Fruit fly (Drosophila melanogaster) whole organism, embryonic: ENCODE measurements around the gene CG32413.

Experiments
- CG10462 ChIP-seq: fragments of 200-800 bp; sonication (Bioruptor generic); optimal IDR thresholded peaks from 2 replicates; lab custom pipeline; 2016; ENCODE audit warnings: missing biosample characterization, missing genetic modification characterization
- CG11398 ChIP-seq: fragments of 200-800 bp; sonication (Bioruptor generic); optimal IDR thresholded peaks from 2 replicates; lab custom pipeline; 2016; ENCODE audit warnings: missing biosample characterization, missing genetic modification characterization
- CG12299 ChIP-seq: fragments of 200-800 bp; sonication (Bioruptor generic); optimal IDR thresholded peaks from 2 replicates; lab custom pipeline; 2018; ENCODE audit warnings: missing biosample characterization, mild to moderate bottlenecking, missing genetic modification characterization
- CG1233 ChIP-seq: fragments of 200-800 bp; sonication (Bioruptor generic); optimal IDR thresholded peaks from 4 replicates; lab custom pipeline; 2018; ENCODE audit warnings: missing biosample characterization, mild to moderate bottlenecking, missing genetic modification characterization
- CG12744 ChIP-seq: fragments of 200-800 bp; sonication (Bioruptor generic); optimal IDR thresholded peaks from 2 replicates; lab custom pipeline; 2016; ENCODE audit warnings: missing biosample characterization, missing genetic modification characterization
- CG16813 ChIP-seq: fragments of 200-800 bp; sonication (Bioruptor generic); IDR thresholded peaks from 3 replicates; pipeline ENCODE4 v1.3.6; 2022; ENCODE audit warnings: missing biosample characterization, missing genetic modification characterization; ENCODE audit not compliant: partially characterized antibody
- CG17385 ChIP-seq: fragments of 200-800 bp; sonication (Bioruptor generic); optimal IDR thresholded peaks from 3 replicates; lab custom pipeline; 2018; ENCODE audit warnings: missing biosample characterization, mild to moderate bottlenecking, missing genetic modification characterization
- CG17802 ChIP-seq: fragments of 200-800 bp; sonication (Bioruptor generic); optimal IDR thresholded peaks from 2 replicates; lab custom pipeline; 2018; ENCODE audit warnings: missing biosample characterization, mild to moderate bottlenecking, missing genetic modification characterization, moderate library complexity
- CG17912 ChIP-seq: fragments of 200-800 bp; sonication (Bioruptor generic); optimal IDR thresholded peaks from 2 replicates; lab custom pipeline; 2018; ENCODE audit warnings: missing biosample characterization, mild to moderate bottlenecking, missing genetic modification characterization
- CG18262 ChIP-seq: fragments of 200-800 bp; optimal IDR thresholded peaks from 3 replicates; lab custom pipeline; 2019; ENCODE audit warnings: missing biosample characterization, mild to moderate bottlenecking, missing genetic modification characterization, moderate library complexity
- CG18619 ChIP-seq: fragments of 200-800 bp; sonication (Bioruptor generic); optimal IDR thresholded peaks from 3 replicates; lab custom pipeline; 2017; ENCODE audit warnings: missing biosample characterization, mild to moderate bottlenecking, missing genetic modification characterization
- CG31388 ChIP-seq: fragments of 200-800 bp; sonication (Bioruptor generic); optimal IDR thresholded peaks from 2 replicates; lab custom pipeline; 2016; ENCODE audit warnings: missing biosample characterization, missing genetic modification characterization
- CG31441 ChIP-seq: fragments of 200-800 bp; sonication (Bioruptor generic); IDR thresholded peaks from 2 replicates; pipeline ENCODE4 v1.3.6; 2022; ENCODE audit warnings: missing biosample characterization, missing genetic modification characterization
- CG3281 ChIP-seq: fragments of 200-800 bp; sonication (Bioruptor generic); optimal IDR thresholded peaks from 3 replicates; lab custom pipeline; 2017; ENCODE audit warnings: missing biosample characterization, mild to moderate bottlenecking, missing genetic modification characterization
- CG4404 ChIP-seq: fragments of 200-800 bp; sonication (Bioruptor generic); IDR thresholded peaks from 2 replicates; pipeline ENCODE4 v1.3.6; 2022; ENCODE audit warnings: missing biosample characterization, missing genetic modification characterization
- CG4424 ChIP-seq: fragments of 200-800 bp; sonication (Bioruptor generic); optimal IDR thresholded peaks from 3 replicates; lab custom pipeline; 2016; ENCODE audit warnings: missing biosample characterization, missing genetic modification characterization
- CG4707 ChIP-seq: fragments of 200-800 bp; sonication (Bioruptor generic); optimal IDR thresholded peaks from 2 replicates; lab custom pipeline; 2018; ENCODE audit warnings: missing biosample characterization, mild to moderate bottlenecking, missing genetic modification characterization, moderate library complexity
- CG4854 ChIP-seq: fragments of 200-800 bp; sonication (Bioruptor generic); optimal IDR thresholded peaks from 2 replicates; lab custom pipeline; 2016; ENCODE audit warnings: missing biosample characterization, missing genetic modification characterization, inconsistent platforms
- CG5953 ChIP-seq: fragments of 200-800 bp; sonication (Bioruptor generic); IDR thresholded peaks from 2 replicates; pipeline ENCODE4 v1.3.6; 2022; ENCODE audit warnings: missing biosample characterization, missing genetic modification characterization
- CG7786 ChIP-seq: fragments of 200-800 bp; sonication (Bioruptor generic); optimal IDR thresholded peaks from 2 replicates; lab custom pipeline; 2016; ENCODE audit warnings: missing biosample characterization, missing genetic modification characterization
- CG8281 ChIP-seq: fragments of 200-800 bp; sonication (Bioruptor generic); optimal IDR thresholded peaks from 2 replicates; lab custom pipeline; 2018; ENCODE audit warnings: missing biosample characterization, mild to moderate bottlenecking, missing genetic modification characterization, moderate library complexity
- CG8924 ChIP-seq: fragments of 200-800 bp; optimal IDR thresholded peaks from 3 replicates; lab custom pipeline; 2019; ENCODE audit warnings: missing biosample characterization, mild to moderate bottlenecking, missing genetic modification characterization, moderate library complexity
- CG9932 ChIP-seq: fragments of 200-800 bp; sonication (Bioruptor generic); IDR thresholded peaks from 2 replicates; pipeline ENCODE4 v1.3.6; 2022; ENCODE audit warnings: missing biosample characterization, missing genetic modification characterization
- CkIIα-i1 ChIP-seq: fragments of 200-800 bp; sonication (Bioruptor generic); IDR thresholded peaks from 2 replicates; pipeline ENCODE4 v1.3.6; 2022; ENCODE audit warnings: missing biosample characterization, missing genetic modification characterization
- Dad ChIP-seq: fragments of 200-800 bp; sonication (Bioruptor generic); optimal IDR thresholded peaks from 3 replicates; lab custom pipeline; 2016; ENCODE audit warnings: missing biosample characterization, missing genetic modification characterization
- Dbx ChIP-seq: fragments of 200-800 bp; sonication (Bioruptor generic); IDR thresholded peaks from 3 replicates; pipeline ENCODE4 v1.3.6; 2022; ENCODE audit warnings: missing biosample characterization, missing genetic modification characterization
- E2f1 ChIP-seq: fragments of 200-800 bp; sonication (Bioruptor generic); IDR thresholded peaks from 2 replicates; pipeline ENCODE4 v1.3.6; 2022; ENCODE audit warnings: missing biosample characterization, missing genetic modification characterization
- E2f2 ChIP-seq: fragments of 200-800 bp; sonication (Bioruptor generic); IDR thresholded peaks from 2 replicates; pipeline ENCODE4 v1.3.6; 2022; ENCODE audit warnings: missing biosample characterization, missing genetic modification characterization
- H2.0 ChIP-seq: fragments of 200-800 bp; sonication (Bioruptor generic); IDR thresholded peaks from 2 replicates; pipeline ENCODE4 v1.3.6; 2022; ENCODE audit warnings: missing biosample characterization, missing genetic modification characterization
- Hmx ChIP-seq: fragments of 200-800 bp; sonication (Bioruptor generic); optimal IDR thresholded peaks from 2 replicates; lab custom pipeline; 2016; ENCODE audit warnings: missing biosample characterization, missing genetic modification characterization
- Hr78 ChIP-seq, 2 experiments: fragments of 200-800 bp in 1 of 2; fragments of >200 bp in 1 of 2; sonication (Bioruptor generic) in 1 of 2; optimal IDR thresholded peaks; 2 replicates each; lab custom pipeline; 2017 to 2019; ENCODE audit warnings: missing biosample characterization in 2 of 2, missing genetic modification characterization in 2 of 2, mild to moderate bottlenecking in 1 of 2, moderate library complexity in 1 of 2
- Hsf ChIP-seq: fragments of 200-800 bp; sonication (Bioruptor generic); optimal IDR thresholded peaks from 3 replicates; lab custom pipeline; 2016; ENCODE audit warnings: missing biosample characterization, missing genetic modification characterization
- Jarid2 ChIP-seq: fragments of 200-800 bp; sonication (Bioruptor generic); optimal IDR thresholded peaks from 3 replicates; lab custom pipeline; 2017; ENCODE audit warnings: mild to moderate bottlenecking, missing biosample characterization, missing genetic modification reagents, missing genetic modification characterization
- NC2β ChIP-seq: fragments of 200-800 bp; sonication (Bioruptor generic); optimal IDR thresholded peaks from 2 replicates; lab custom pipeline; 2016; ENCODE audit warnings: missing biosample characterization, missing genetic modification characterization
- Optix ChIP-seq: fragments of 200-800 bp; sonication (Bioruptor generic); IDR thresholded peaks from 3 replicates; pipeline ENCODE4 v1.3.6; 2022; ENCODE audit warnings: missing biosample characterization, missing genetic modification characterization
- Ssrp ChIP-seq: fragments of 200-800 bp; sonication (Bioruptor generic); optimal IDR thresholded peaks from 2 replicates; lab custom pipeline; 2018; ENCODE audit warnings: missing biosample characterization, mild to moderate bottlenecking, missing genetic modification characterization, moderate library complexity
- Vsx1 ChIP-seq: fragments of 200-800 bp; sonication (Bioruptor generic); optimal IDR thresholded peaks from 2 replicates; lab custom pipeline; 2017; ENCODE audit warnings: missing biosample characterization, mild to moderate bottlenecking, missing genetic modification characterization, missing genetic modification reagents
- abd-A ChIP-seq: fragments of 200-800 bp; sonication (Bioruptor generic); optimal IDR thresholded peaks from 3 replicates; lab custom pipeline; 2019; ENCODE audit warnings: missing biosample characterization, mild to moderate bottlenecking, missing genetic modification characterization, moderate library complexity
- bbx ChIP-seq: fragments of 200-800 bp; sonication (Bioruptor generic); IDR thresholded peaks from 2 replicates; pipeline ENCODE4 v1.3.6; 2022; ENCODE audit warnings: missing biosample characterization, missing genetic modification characterization; ENCODE audit not compliant: partially characterized antibody
- cato ChIP-seq: fragments of 200-800 bp; sonication (Bioruptor generic); optimal IDR thresholded peaks from 2 replicates; lab custom pipeline; 2016; ENCODE audit warnings: missing biosample characterization, missing genetic modification characterization, borderline replicate concordance
- dan ChIP-seq: fragments of 200-800 bp; sonication (Bioruptor generic); IDR thresholded peaks from 2 replicates; pipeline ENCODE4 v1.3.6; 2022; ENCODE audit warnings: missing biosample characterization, missing genetic modification characterization
- dmrt99B ChIP-seq: fragments of 200-800 bp; sonication (Bioruptor generic); optimal IDR thresholded peaks from 2 replicates; lab custom pipeline; 2018; ENCODE audit warnings: missing biosample characterization, mild to moderate bottlenecking, missing genetic modification characterization, moderate library complexity
- kni ChIP-seq: fragments of 200-800 bp; sonication (Bioruptor generic); optimal IDR thresholded peaks from 3 replicates; lab custom pipeline; 2017; ENCODE audit warnings: mild to moderate bottlenecking, missing biosample characterization, missing genetic modification reagents, missing genetic modification characterization
- lola ChIP-seq, 3 experiments: fragments of >200 bp in 2 of 3; fragments of 200-800 bp in 1 of 3; sonication (Bioruptor generic) in 1 of 3; optimal IDR thresholded peaks; 2 replicates each; lab custom pipeline; 2017 to 2019; ENCODE audit warnings: missing biosample characterization in 3 of 3, missing genetic modification characterization in 3 of 3, mild to moderate bottlenecking in 1 of 3, moderate library complexity in 1 of 3
- pros ChIP-seq: fragments of 200-800 bp; sonication (Bioruptor generic); optimal IDR thresholded peaks from 3 replicates; lab custom pipeline; 2019; ENCODE audit warnings: missing biosample characterization, mild to moderate bottlenecking, missing genetic modification characterization, moderate library complexity
- row ChIP-seq: fragments of 200-800 bp; sonication (Bioruptor generic); IDR thresholded peaks from 3 replicates; pipeline ENCODE4 v1.3.6; 2022; ENCODE audit warnings: missing biosample characterization, missing genetic modification characterization
- scrt ChIP-seq: fragments of 200-800 bp; sonication (Bioruptor generic); optimal IDR thresholded peaks from 2 replicates; lab custom pipeline; 2018; ENCODE audit warnings: missing biosample characterization, mild to moderate bottlenecking, missing genetic modification characterization, moderate library complexity
- slbo ChIP-seq: fragments of 200-800 bp; sonication (Bioruptor generic); IDR thresholded peaks from 2 replicates; pipeline ENCODE4 v1.3.6; 2022; ENCODE audit warnings: missing biosample characterization, missing genetic modification characterization

CG32413 gene

dm6 chr3L:5926015-5926988, 22.4 kb upstream of the CG32413 start (continued):
- TF ChIP-seq CG3281 (GFP tag; lab: Kevin White, UChicago) (no peak), Optix (GFP tag; lab: Robert Waterston, UW) (peak; percentile 32; the same call in 1 of the 3 replicates), CG8924 (peak; percentile 55), row (peak; percentile 55; the same call in 2 of the 3 replicates), CG12744 (GFP tag; lab: Kevin White, UChicago) (peak; percentile 5), CG17912 (no peak), CG31388 (GFP tag; lab: Kevin White, UChicago) (no peak), dan (GFP tag; lab: Robert Waterston, UW) (no peak), CG16813 (no peak), CG10462 (GFP tag; lab: Kevin White, UChicago) (peak; percentile 17), Ssrp (tag; lab: Kevin White, UChicago) (peak; percentile 55), lola (GFP tag; optimal IDR thresholded peaks at IDR 0.05; lab: Kevin White, UChicago) (peak in 1 of 3 experiments; percentile 21), H2.0 (peak; percentile 22), Dbx (GFP tag; lab: Robert Waterston, UW) (no peak), CG4707 (GFP tag; lab: Kevin White, UChicago) (peak; percentile 46), CG17385 (peak; percentile 42), CG7786 (GFP tag; lab: Kevin White, UChicago) (peak; percentile 27), pros (GFP tag; lab: Kevin White, UChicago) (no peak), CkIIα-i1 (GFP tag; lab: Robert Waterston, UW) (no peak), CG4424 (GFP tag; lab: Kevin White, UChicago) (peak; percentile 36), CG12299 (tag; lab: Kevin White, UChicago) (no peak), CG18619 (GFP tag; lab: Kevin White, UChicago) (peak; percentile 22), Dad (GFP tag; lab: Kevin White, UChicago) (no peak), Jarid2 (no peak), CG18262 (tag; lab: Kevin White, UChicago) (peak; percentile 63), E2f2 (GFP tag; lab: Robert Waterston, UW) (0 out of 2 replicates have a peak, but pooled peaks have one; percentile 14), scrt (no peak), NC2β (GFP tag; lab: Kevin White, UChicago) (no peak), CG5953 (peak; percentile 52), abd-A (peak; percentile 16), CG17802 (no peak), cato (GFP tag; lab: Kevin White, UChicago) (no peak), Vsx1 (peak; percentile 49), bbx (GFP tag; lab: Robert Waterston, UW) (peak; percentile 24; the same call in 1 of the 2 replicates), Hr78 (GFP tag; optimal IDR thresholded peaks at IDR 0.05; lab: Kevin White, UChicago) (peak in 1 of 2 experiments; percentile 97), CG4854 (no peak), CG11398 (GFP tag; lab: Kevin White, UChicago) (peak; percentile 29), dmrt99B (tag; lab: Kevin White, UChicago) (peak; percentile 68), CG4404 (GFP tag; lab: Robert Waterston, UW) (no peak), kni (peak; percentile 74), Hsf (peak; percentile 27), CG31441 (GFP tag; lab: Robert Waterston, UW) (peak; percentile 59), CG9932 (GFP tag; lab: Robert Waterston, UW) (no peak), slbo (peak; percentile 54), CG1233 (peak; percentile 14), Hmx (GFP tag; lab: Kevin White, UChicago) (no peak), E2f1 (GFP tag; lab: Robert Waterston, UW) (no peak), CG8281 (tag; lab: Kevin White, UChicago) (no peak)
